Worm (Caenorhabditis elegans) whole organism, young adult: ENCODE measurements around the gene pah-1.
A peak's percentile ranks its signal among the peaks of the same experiment; 100 is the strongest.

Source experiments
- C06A6.2 ChIP-seq: fragments of 200-800 bp; sonication (Bioruptor generic); conservative IDR thresholded peaks from 2 replicates; pipeline ENCODE4 v1.3.6; 2022; ENCODE audit warnings: missing genetic modification characterization, missing compliant biosample characterization
- C17E4.6 ChIP-seq: fragments of 200-800 bp; sonication (Bioruptor generic); IDR thresholded peaks from 2 replicates; pipeline ENCODE4 v1.3.6; 2022; ENCODE audit warnings: missing genetic modification reagents, missing genetic modification characterization, missing compliant biosample characterization
- D2030.7 ChIP-seq: fragments of 200-800 bp; sonication (Bioruptor generic); IDR thresholded peaks from 2 replicates; pipeline ENCODE4 v1.3.6; 2022; ENCODE audit warnings: missing genetic modification reagents, missing genetic modification characterization, missing compliant biosample characterization
- F57A8.1 ChIP-seq: fragments of 200-800 bp; sonication (Bioruptor generic); optimal IDR thresholded peaks from 2 replicates; lab custom pipeline; 2018; ENCODE audit warnings: mild to moderate bottlenecking, missing genetic modification characterization, moderate library complexity, missing compliant biosample characterization
- Y56A3A.18 ChIP-seq: fragments of 200-800 bp; sonication (Bioruptor generic); IDR thresholded peaks from 2 replicates; pipeline ENCODE4 v1.3.6; 2022; ENCODE audit warnings: missing genetic modification reagents, missing genetic modification characterization, missing compliant biosample characterization
- Y79H2A.3 ChIP-seq: fragments of 200-800 bp; sonication (Bioruptor generic); conservative IDR thresholded peaks from 2 replicates; pipeline ENCODE4 v1.3.6; 2022; ENCODE audit warnings: missing genetic modification reagents, missing genetic modification characterization, missing compliant biosample characterization
- ama-1 ChIP-seq, 3 experiments: fragments of 150-350 bp in 1 of 3; sonication (generic microtip) in 2 of 3; optimal IDR thresholded peaks; 2 replicates each; lab custom pipeline; 2014 to 2018; ENCODE audit warnings: missing biosample characterization in 2 of 3, missing genetic modification characterization in 2 of 3, missing genetic modification reagents in 2 of 3
- atf-7 ChIP-seq: sonication (generic microtip); optimal IDR thresholded peaks from 2 replicates; lab custom pipeline; 2017; ENCODE audit warnings: mild to moderate bottlenecking, missing genetic modification characterization, missing compliant biosample characterization
- attf-3 ChIP-seq: fragments of 200-800 bp; sonication (Bioruptor generic); conservative IDR thresholded peaks from 2 replicates; pipeline ENCODE4 v1.3.6; 2022; ENCODE audit warnings: missing genetic modification reagents, missing genetic modification characterization, missing compliant biosample characterization
- cebp-1 ChIP-seq, 2 experiments: fragments of 200-800 bp in 1 of 2; sonication (Bioruptor generic) in 1 of 2; sonication (generic microtip) in 1 of 2; IDR thresholded peaks in 1 of 2; optimal IDR thresholded peaks in 1 of 2; 2 replicates each; pipeline versions ENCODE4 v1.3.6 to Lab custom; 2017 to 2022; ENCODE audit warnings: missing compliant biosample characterization in 2 of 2, missing genetic modification characterization in 2 of 2, mild to moderate bottlenecking in 1 of 2, missing genetic modification reagents in 1 of 2, moderate library complexity in 1 of 2
- ceh-91 ChIP-seq: fragments of 200-800 bp; sonication (Bioruptor generic); IDR thresholded peaks from 2 replicates; pipeline ENCODE4 v1.3.6; 2022; ENCODE audit warnings: missing genetic modification reagents, missing genetic modification characterization, missing compliant biosample characterization
- chd-7 ChIP-seq: sonication (generic microtip); optimal IDR thresholded peaks from 2 replicates; lab custom pipeline; 2016; ENCODE audit warnings: mild to moderate bottlenecking, missing genetic modification characterization, moderate library complexity, missing compliant biosample characterization
- dox-1 ChIP-seq: fragments of 200-800 bp; sonication (Bioruptor generic); IDR thresholded peaks from 2 replicates; pipeline ENCODE4 v1.3.6; 2022; ENCODE audit warnings: missing genetic modification reagents, missing genetic modification characterization, missing compliant biosample characterization
- dpff-1 ChIP-seq: sonication (generic microtip); optimal IDR thresholded peaks from 2 replicates; lab custom pipeline; 2017; ENCODE audit warnings: mild to moderate bottlenecking, missing genetic modification characterization, missing compliant biosample characterization
- egl-44 ChIP-seq: fragments of 200-800 bp; sonication (Bioruptor generic); IDR thresholded peaks from 2 replicates; pipeline ENCODE4 v1.3.6; 2022; ENCODE audit warnings: missing genetic modification reagents, missing genetic modification characterization, missing compliant biosample characterization
- ets-4 ChIP-seq: fragments of 200-800 bp; sonication (Bioruptor generic); optimal IDR thresholded peaks from 2 replicates; lab custom pipeline; 2018; ENCODE audit warnings: mild to moderate bottlenecking, missing genetic modification characterization, missing compliant biosample characterization
- fkh-3 ChIP-seq: sonication (generic microtip); optimal IDR thresholded peaks from 2 replicates; lab custom pipeline; 2016; ENCODE audit warnings: mild to moderate bottlenecking, missing genetic modification characterization, missing compliant biosample characterization
- him-1 ChIP-seq: sonication (generic microtip); optimal IDR thresholded peaks from 2 replicates; lab custom pipeline; 2016; ENCODE audit warnings: missing genotype, missing genetic modification reagents, missing genetic modification characterization, missing compliant biosample characterization
- hlh-26 ChIP-seq: fragments of 200-800 bp; sonication (Bioruptor generic); conservative IDR thresholded peaks from 2 replicates; pipeline ENCODE4 v1.3.6; 2022; ENCODE audit warnings: missing genetic modification reagents, missing genetic modification characterization, missing compliant biosample characterization
- hmg-20 ChIP-seq: fragments of 200-800 bp; sonication (Bioruptor generic); IDR thresholded peaks from 2 replicates; pipeline ENCODE4 v1.3.6; 2022; ENCODE audit warnings: missing genetic modification reagents, missing genetic modification characterization, missing compliant biosample characterization
- hrde-1 ChIP-seq: sonication (generic microtip); optimal IDR thresholded peaks from 2 replicates; lab custom pipeline; 2016; ENCODE audit warnings: missing genetic modification characterization, mild to moderate bottlenecking, missing compliant biosample characterization, moderate library complexity, missing genotype, missing genetic modification reagents, borderline replicate concordance
- let-526 ChIP-seq: fragments of 200-800 bp; sonication (Bioruptor generic); IDR thresholded peaks from 2 replicates; pipeline ENCODE4 v1.3.6; 2022; ENCODE audit warnings: missing genetic modification reagents, missing genetic modification characterization, missing compliant biosample characterization
- lin-40 ChIP-seq: sonication (generic microtip); optimal IDR thresholded peaks from 2 replicates; lab custom pipeline; 2016; ENCODE audit warnings: missing genetic modification characterization, mild to moderate bottlenecking, missing compliant biosample characterization, missing genotype, missing genetic modification reagents
- lir-1 ChIP-seq: fragments of 200-800 bp; sonication (Bioruptor generic); conservative IDR thresholded peaks from 2 replicates; pipeline ENCODE4 v1.3.6; 2022; ENCODE audit warnings: missing genetic modification reagents, missing genetic modification characterization, missing compliant biosample characterization
- madf-10 ChIP-seq: sonication (generic microtip); optimal IDR thresholded peaks from 2 replicates; lab custom pipeline; 2016; ENCODE audit warnings: mild to moderate bottlenecking, missing genetic modification characterization, missing compliant biosample characterization
- madf-6 ChIP-seq: fragments of 200-800 bp; sonication (Bioruptor generic); IDR thresholded peaks from 2 replicates; pipeline ENCODE4 v1.3.6; 2022; ENCODE audit warnings: missing genetic modification reagents, missing genetic modification characterization, missing compliant biosample characterization
- mcd-1 ChIP-seq: fragments of 200-800 bp; sonication (Bioruptor generic); IDR thresholded peaks from 2 replicates; pipeline ENCODE4 v1.3.6; 2022; ENCODE audit warnings: missing genetic modification reagents, missing genetic modification characterization, missing compliant biosample characterization
- mxl-1 ChIP-seq: sonication (generic microtip); optimal IDR thresholded peaks from 2 replicates; lab custom pipeline; 2016; ENCODE audit warnings: missing genetic modification characterization, missing compliant biosample characterization
- nfyb-1 ChIP-seq: fragments of 200-800 bp; sonication (Bioruptor generic); IDR thresholded peaks from 2 replicates; pipeline ENCODE4 v1.3.6; 2022; ENCODE audit warnings: missing genetic modification reagents, missing genetic modification characterization, missing compliant biosample characterization
- nhr-120 ChIP-seq: fragments of 200-800 bp; sonication (Bioruptor generic); IDR thresholded peaks from 2 replicates; pipeline ENCODE4 v1.3.6; 2022; ENCODE audit warnings: missing genetic modification characterization, missing compliant biosample characterization
- nhr-80 ChIP-seq: sonication (generic microtip); optimal IDR thresholded peaks from 2 replicates; lab custom pipeline; 2016; ENCODE audit warnings: missing genetic modification characterization, missing compliant biosample characterization
- nhr-90 ChIP-seq: sonication (generic microtip); optimal IDR thresholded peaks from 2 replicates; lab custom pipeline; 2016; ENCODE audit warnings: missing genotype, mild to moderate bottlenecking, missing genetic modification characterization, missing compliant biosample characterization
- rec-8 ChIP-seq, 2 experiments: sonication (generic microtip); optimal IDR thresholded peaks; 2 replicates each; lab custom pipeline; 2016; ENCODE audit warnings: mild to moderate bottlenecking in 2 of 2, missing genetic modification characterization in 2 of 2, missing genetic modification reagents in 2 of 2, missing genotype in 2 of 2, missing biosample characterization in 1 of 2, missing compliant biosample characterization in 1 of 2, moderate library complexity in 1 of 2
- sdz-38 ChIP-seq: sonication (generic microtip); optimal IDR thresholded peaks from 2 replicates; lab custom pipeline; 2016; ENCODE audit warnings: missing genotype, missing genetic modification characterization, missing compliant biosample characterization
- snpc-1.1 ChIP-seq: sonication (generic microtip); optimal IDR thresholded peaks from 2 replicates; lab custom pipeline; 2017; ENCODE audit warnings: missing genetic modification characterization, mild to moderate bottlenecking, missing compliant biosample characterization, antibody characterized with exemption, moderate library complexity, missing genotype, missing genetic modification reagents; ENCODE audit not compliant: insufficient read depth
- somi-1 ChIP-seq: fragments of 200-800 bp; sonication (Bioruptor generic); optimal IDR thresholded peaks from 2 replicates; lab custom pipeline; 2018; ENCODE audit warnings: mild to moderate bottlenecking, missing genetic modification characterization, missing compliant biosample characterization
- tlf-1 ChIP-seq: fragments of 200-800 bp; sonication (Bioruptor generic); optimal IDR thresholded peaks from 2 replicates; lab custom pipeline; 2018; ENCODE audit warnings: mild to moderate bottlenecking, missing genetic modification characterization, missing compliant biosample characterization
- zfh-2 ChIP-seq: fragments of 200-800 bp; sonication (Bioruptor generic); conservative IDR thresholded peaks from 2 replicates; pipeline ENCODE4 v1.3.6; 2022; ENCODE audit warnings: missing genetic modification reagents, missing genetic modification characterization, missing compliant biosample characterization
- ztf-22 ChIP-seq: fragments of 200-800 bp; sonication (Bioruptor generic); optimal IDR thresholded peaks from 2 replicates; lab custom pipeline; 2018; ENCODE audit warnings: mild to moderate bottlenecking, missing genetic modification characterization, moderate library complexity, missing compliant biosample characterization
- ztf-25 ChIP-seq: fragments of 200-800 bp; sonication (Bioruptor generic); IDR thresholded peaks from 2 replicates; pipeline ENCODE4 v1.3.6; 2022; ENCODE audit warnings: missing genetic modification reagents, missing genetic modification characterization, missing compliant biosample characterization
- ztf-26 ChIP-seq: sonication (generic microtip); optimal IDR thresholded peaks from 2 replicates; lab custom pipeline; 2017; ENCODE audit warnings: missing genetic modification characterization, missing compliant biosample characterization
- ztf-28 ChIP-seq: fragments of 200-800 bp; sonication (Bioruptor generic); IDR thresholded peaks from 2 replicates; pipeline ENCODE4 v1.3.6; 2022; ENCODE audit warnings: missing genetic modification reagents, missing genetic modification characterization, missing compliant biosample characterization
- ztf-3 ChIP-seq: fragments of 200-800 bp; sonication (Bioruptor generic); optimal IDR thresholded peaks from 2 replicates; lab custom pipeline; 2018; ENCODE audit warnings: mild to moderate bottlenecking, missing genetic modification characterization, missing compliant biosample characterization

Gene pah-1

DNA sequence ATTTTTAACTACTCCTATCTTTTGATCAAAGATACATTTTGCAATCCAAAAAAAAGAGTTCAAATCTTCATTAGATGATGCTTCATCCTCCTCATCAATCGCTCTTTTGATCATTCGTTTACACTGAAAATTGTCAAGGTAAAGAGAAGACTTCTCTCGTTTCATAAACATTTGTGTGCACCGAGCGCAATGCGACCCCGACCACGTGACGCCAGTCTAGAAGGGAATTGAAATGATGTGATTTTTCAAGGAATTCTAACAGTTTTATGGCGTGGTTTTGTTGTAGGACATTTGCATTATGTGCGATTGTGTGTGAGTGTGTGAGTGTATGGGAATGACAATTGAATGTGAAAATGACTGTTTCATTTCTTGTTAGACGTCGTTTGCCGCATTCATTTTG is 25.5 kb downstream of the pah-1 start:
- TF ChIP-seq cebp-1 (GFP tag; IDR thresholded peaks at IDR 0.05; lab: Robert Waterston, UW) (no peak), cebp-1 (tag; optimal IDR thresholded peaks at IDR 0.05; lab: Kevin White, UChicago) (peak; percentile 35), snpc-1.1 (tag; lab: Kevin White, UChicago) (no peak), F57A8.1 (GFP tag; lab: Kevin White, UChicago) (no peak), C17E4.6 (GFP tag; lab: Robert Waterston, UW) (no peak), dpff-1 (tag; lab: Kevin White, UChicago) (no peak), attf-3 (GFP tag; lab: Robert Waterston, UW) (no peak), nhr-80 (tag; lab: Kevin White, UChicago) (peak; percentile 33), C06A6.2 (peak; percentile 47; the same call in 1 of the 2 replicates), nfyb-1 (GFP tag; lab: Robert Waterston, UW) (no peak), somi-1 (GFP tag; lab: Kevin White, UChicago) (peak; percentile 34), ets-4 (GFP tag; lab: Kevin White, UChicago) (no peak), rec-8 (tag; optimal IDR thresholded peaks at IDR 0.05; lab: Kevin White, UChicago) (no peak), ztf-22 (GFP tag; lab: Kevin White, UChicago) (peak; percentile 19)

DNA sequence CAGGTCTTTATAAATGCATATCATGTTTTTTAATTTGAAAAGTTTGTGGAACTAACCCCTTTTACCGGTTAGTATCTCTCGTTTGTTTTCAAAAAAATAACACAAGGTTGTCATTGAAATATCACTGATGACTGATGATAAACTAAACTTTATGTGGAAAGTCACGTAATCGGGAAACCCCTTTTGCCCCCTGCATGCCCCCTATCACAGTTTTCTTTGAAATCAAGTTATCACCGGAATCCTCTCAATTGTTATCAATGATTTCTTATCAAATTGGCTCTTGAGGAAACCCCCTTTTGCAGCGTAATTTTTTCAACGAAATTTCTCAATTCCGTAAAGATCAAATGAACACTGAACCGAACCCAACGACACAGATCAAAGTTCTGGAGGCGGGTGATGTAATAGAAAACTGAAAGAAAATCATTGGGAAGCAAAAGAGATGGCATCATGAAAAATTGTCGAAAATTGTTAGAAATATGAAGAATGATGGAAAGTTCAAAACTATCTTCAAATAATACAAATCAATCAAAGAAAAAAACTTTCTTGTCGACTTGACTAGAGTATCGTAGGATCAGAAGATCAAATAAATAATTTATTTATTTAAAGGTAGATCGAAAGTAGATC is 26.4 kb downstream of the pah-1 start:
- TF ChIP-seq F57A8.1 (GFP tag; lab: Kevin White, UChicago) (no peak), cebp-1 (GFP tag; IDR thresholded peaks at IDR 0.05; lab: Robert Waterston, UW) (no peak), cebp-1 (tag; optimal IDR thresholded peaks at IDR 0.05; lab: Kevin White, UChicago) (peak; percentile 36), hmg-20 (GFP tag; lab: Robert Waterston, UW) (no peak), atf-7 (tag; lab: Kevin White, UChicago) (peak; percentile 78), let-526 (GFP tag; lab: Robert Waterston, UW) (0 out of 2 replicates have a peak, but pooled peaks have one; percentile 21), ztf-26 (tag; lab: Kevin White, UChicago) (peak; percentile 73), him-1 (no peak), nhr-90 (tag; lab: Kevin White, UChicago) (peak; percentile 10), nhr-80 (tag; lab: Kevin White, UChicago) (peak; percentile 90), mxl-1 (tag; lab: Kevin White, UChicago) (no peak), ceh-91 (GFP tag; lab: Robert Waterston, UW) (no peak), nfyb-1 (GFP tag; lab: Robert Waterston, UW) (peak; percentile 21; the same call in 1 of the 2 replicates), C06A6.2 (no peak), ztf-28 (GFP tag; lab: Robert Waterston, UW) (no peak), ama-1 (optimal IDR thresholded peaks at IDR 0.05; lab: Kevin White, UChicago) (no peak), ama-1 (GFP tag; optimal IDR thresholded peaks at IDR 0.05; lab: Kevin White, UChicago) (no peak), Y56A3A.18 (GFP tag; lab: Robert Waterston, UW) (no peak), zfh-2 (no peak), D2030.7 (GFP tag; lab: Robert Waterston, UW) (no peak), sdz-38 (tag; lab: Kevin White, UChicago) (no peak), chd-7 (tag; lab: Kevin White, UChicago) (no peak), mcd-1 (GFP tag; lab: Robert Waterston, UW) (peak; percentile 11; the same call in 1 of the 2 replicates), hrde-1 (tag; lab: Kevin White, UChicago) (no peak), ztf-25 (GFP tag; lab: Robert Waterston, UW) (no peak), madf-6 (GFP tag; lab: Robert Waterston, UW) (no peak), lir-1 (GFP tag; lab: Robert Waterston, UW) (no peak), hlh-26 (GFP tag; lab: Robert Waterston, UW) (no peak), nhr-120 (GFP tag; lab: Robert Waterston, UW) (no peak), dox-1 (GFP tag; lab: Robert Waterston, UW) (peak; percentile 48; the same call in 1 of the 2 replicates), egl-44 (peak; percentile 60; the same call in 1 of the 2 replicates), lin-40 (tag; lab: Kevin White, UChicago) (peak; percentile 72), snpc-1.1 (tag; lab: Kevin White, UChicago) (no peak), fkh-3 (no peak), ztf-3 (no peak), madf-10 (peak; percentile 5), Y79H2A.3 (no peak), tlf-1 (peak; percentile 28)
